Worm (Caenorhabditis elegans): Measurements from ENCODE around the gene Y94H6A.5.

- TF ChIP-seq T22C8.4 (GFP tag; IDR thresholded peaks at IDR 0.05), result no peak
- no peak for TF ChIP-seq ztf-23 (GFP tag; IDR thresholded peaks at IDR 0.05)
These were observed 45.2 kb upstream of the Y94H6A.5 start for ce11 chrIV:2748863-2749451.

Measured in whole organism, midembryonic.